Fruit fly (Drosophila melanogaster): ENCODE results near the gene Mur11Da.

DNA sequence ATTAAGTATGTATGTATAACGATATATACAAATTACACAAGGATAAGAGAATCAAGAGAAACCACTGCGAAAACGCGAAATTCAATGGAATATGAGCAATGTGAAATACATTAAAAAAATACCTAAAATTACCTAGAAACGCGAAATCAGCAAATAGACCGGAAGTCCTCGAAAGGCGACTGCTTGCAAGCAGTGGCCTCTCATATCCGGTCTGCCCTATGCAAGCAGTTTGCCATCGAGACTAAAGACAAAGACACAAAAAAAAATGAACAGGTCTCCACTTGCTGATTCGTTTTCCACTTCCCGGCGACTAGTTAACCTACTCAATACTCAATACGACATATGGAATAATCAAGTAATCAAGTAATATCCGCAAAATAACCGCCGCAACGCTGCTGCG lies 20.0 kb upstream of the Mur11Da start:
- no peak for TF ChIP-seq fu2 (GFP tag; optimal IDR thresholded peaks at IDR 0.05)
- no peak for TF ChIP-seq CG13287 (GFP tag; IDR thresholded peaks at IDR 0.05; ENCODE audit: partially characterized antibody)
- no peak for TF ChIP-seq Ravus (GFP tag; IDR thresholded peaks at IDR 0.05)
- no peak for TF ChIP-seq eyg (GFP tag; optimal IDR thresholded peaks at IDR 0.05)
- no peak for TF ChIP-seq H15 (GFP tag; IDR thresholded peaks at IDR 0.05)
- TF ChIP-seq ci (GFP tag; IDR thresholded peaks at IDR 0.05) = no peak; the same call in 1 of the 3 replicates
- TF ChIP-seq B-H2 (GFP tag; optimal IDR thresholded peaks at IDR 0.05) = no peak
- peak; percentile 18; the same call in 1 of the 2 replicates for TF ChIP-seq CG31441 (GFP tag; IDR thresholded peaks at IDR 0.05)
- no peak for TF ChIP-seq psq (GFP tag; optimal IDR thresholded peaks at IDR 0.05)
- TF ChIP-seq CG14667 (GFP tag; IDR thresholded peaks at IDR 0.05) = no peak
- no peak for TF ChIP-seq ftz-f1 (GFP tag; optimal IDR thresholded peaks at IDR 0.05)
